Worm (Caenorhabditis elegans) whole organism, L1 larva: ENCODE data around the gene spat-2.
A peak's percentile ranks its signal among the peaks of the same experiment; 100 is the strongest.

ENCODE experiments used
- C04F5.9 ChIP-seq: sonication (generic microtip); optimal IDR thresholded peaks from 2 replicates; lab custom pipeline; 2016; ENCODE audit warnings: missing genetic modification characterization, missing compliant biosample characterization
- aly-2 ChIP-seq: fragments of 150-350 bp; optimal IDR thresholded peaks from 2 replicates; lab custom pipeline; 2014; ENCODE audit warnings: missing biosample characterization, missing genetic modification characterization
- ama-1 ChIP-seq: fragments of 150-350 bp; optimal IDR thresholded peaks from 2 replicates; lab custom pipeline; 2014
- blmp-1 ChIP-seq: fragments of 150-350 bp; optimal IDR thresholded peaks from 2 replicates; lab custom pipeline; 2014; ENCODE audit warnings: missing biosample characterization, missing genetic modification characterization
- ceh-63 ChIP-seq: fragments of 200-800 bp; sonication (Bioruptor generic); optimal IDR thresholded peaks from 2 replicates; lab custom pipeline; 2018; ENCODE audit warnings: mild to moderate bottlenecking, missing genetic modification characterization, missing compliant biosample characterization
- ceh-82 ChIP-seq, 3 experiments: fragments of 150-350 bp in 1 of 3; sonication (generic microtip) in 2 of 3; optimal IDR thresholded peaks; 2 replicates each; lab custom pipeline; 2014 to 2017; ENCODE audit warnings: missing biosample characterization in 3 of 3, missing genetic modification characterization in 3 of 3
- ceh-88 ChIP-seq: fragments of 200-800 bp; sonication (Bioruptor generic); IDR thresholded peaks from 2 replicates; pipeline ENCODE4 v1.3.6; 2022; ENCODE audit warnings: missing genetic modification characterization, missing compliant biosample characterization
- ceh-90 ChIP-seq: sonication (generic microtip); optimal IDR thresholded peaks from 2 replicates; lab custom pipeline; 2016; ENCODE audit warnings: missing genetic modification characterization, missing compliant biosample characterization
- efl-1 ChIP-seq, 4 experiments: fragments of 150-350 bp; optimal IDR thresholded peaks in 3 of 4; peaks in 1 of 4; 1 replicate in 1 of 4; 2 replicates in 3 of 4; lab custom pipeline; 2014; ENCODE audit warnings: missing biosample characterization in 2 of 4, missing genetic modification characterization in 2 of 4, missing genetic modification reagents in 2 of 4
- egl-13 ChIP-seq: sonication (generic microtip); optimal IDR thresholded peaks from 2 replicates; lab custom pipeline; 2016; ENCODE audit warnings: missing genotype, missing genetic modification reagents, missing genetic modification characterization, missing compliant biosample characterization
- fkh-10 ChIP-seq: sonication (generic microtip); optimal IDR thresholded peaks from 2 replicates; lab custom pipeline; 2017; ENCODE audit warnings: missing biosample characterization, missing genetic modification reagents, missing genetic modification characterization
- fkh-4 ChIP-seq: sonication (generic microtip); optimal IDR thresholded peaks from 2 replicates; lab custom pipeline; 2016; ENCODE audit warnings: missing compliant biosample characterization, missing genetic modification characterization, borderline replicate concordance
- hlh-17 ChIP-seq: fragments of 200-800 bp; sonication (Bioruptor generic); optimal IDR thresholded peaks from 2 replicates; lab custom pipeline; 2018; ENCODE audit warnings: missing genetic modification characterization, mild to moderate bottlenecking, missing compliant biosample characterization, moderate library complexity, borderline replicate concordance
- irx-1 ChIP-seq: sonication (generic microtip); optimal IDR thresholded peaks from 2 replicates; lab custom pipeline; 2016; ENCODE audit warnings: missing genetic modification characterization, missing compliant biosample characterization
- isw-1 ChIP-seq: fragments of 200-800 bp; sonication (Bioruptor generic); IDR thresholded peaks from 2 replicates; pipeline ENCODE4 v1.3.6; 2022; ENCODE audit warnings: missing genetic modification characterization, missing compliant biosample characterization
- jun-1 ChIP-seq: fragments of 150-350 bp; optimal IDR thresholded peaks from 2 replicates; lab custom pipeline; 2014; ENCODE audit warnings: missing biosample characterization, missing genetic modification reagents, missing genetic modification characterization
- lin-14 ChIP-seq: fragments of 200-800 bp; sonication (Bioruptor generic); optimal IDR thresholded peaks from 2 replicates; lab custom pipeline; 2018; ENCODE audit warnings: mild to moderate bottlenecking, missing genetic modification characterization, moderate library complexity, missing compliant biosample characterization
- lin-39 ChIP-seq: fragments of 150-350 bp; optimal IDR thresholded peaks from 2 replicates; lab custom pipeline; 2014; ENCODE audit warnings: missing biosample characterization, missing genetic modification reagents, missing genetic modification characterization
- lir-3 ChIP-seq: sonication (generic microtip); optimal IDR thresholded peaks from 2 replicates; lab custom pipeline; 2016; ENCODE audit warnings: mild to moderate bottlenecking, missing genetic modification characterization, moderate library complexity, missing compliant biosample characterization; ENCODE audit not compliant: poor library complexity
- mab-9 ChIP-seq: fragments of 200-800 bp; sonication (Bioruptor generic); IDR thresholded peaks from 2 replicates; pipeline ENCODE4 v1.3.6; 2022; ENCODE audit warnings: missing genetic modification reagents, missing genetic modification characterization, missing compliant biosample characterization
- mdl-1 ChIP-seq, 2 experiments: fragments of 150-350 bp; optimal IDR thresholded peaks; 2 replicates each; lab custom pipeline; 2014 to 2017; ENCODE audit warnings: missing biosample characterization in 2 of 2, missing genetic modification characterization in 2 of 2, inconsistent platforms in 1 of 2
- nhr-11 ChIP-seq: fragments of 150-350 bp; optimal IDR thresholded peaks from 2 replicates; lab custom pipeline; 2014; ENCODE audit warnings: missing biosample characterization, missing genetic modification characterization
- nhr-19 ChIP-seq: fragments of 200-800 bp; sonication (Bioruptor generic); conservative IDR thresholded peaks from 2 replicates; pipeline ENCODE4 v1.3.6; 2022; ENCODE audit warnings: missing genetic modification characterization, missing compliant biosample characterization
- nhr-20 ChIP-seq: sonication (generic microtip); optimal IDR thresholded peaks from 2 replicates; lab custom pipeline; 2016; ENCODE audit warnings: mild to moderate bottlenecking, missing genetic modification characterization, missing compliant biosample characterization
- nhr-237 ChIP-seq: fragments of 150-350 bp; optimal IDR thresholded peaks from 2 replicates; lab custom pipeline; 2014; ENCODE audit warnings: missing biosample characterization, missing genetic modification characterization
- nhr-28 ChIP-seq: fragments of 150-350 bp; optimal IDR thresholded peaks from 2 replicates; lab custom pipeline; 2014; ENCODE audit warnings: missing biosample characterization, missing genetic modification characterization
- nhr-47 ChIP-seq: sonication (generic microtip); optimal IDR thresholded peaks from 2 replicates; lab custom pipeline; 2016; ENCODE audit warnings: mild to moderate bottlenecking, missing genetic modification characterization, moderate library complexity, missing compliant biosample characterization
- nhr-90 ChIP-seq: sonication (generic microtip); optimal IDR thresholded peaks from 2 replicates; lab custom pipeline; 2016; ENCODE audit warnings: mild to moderate bottlenecking, missing genetic modification characterization, missing compliant biosample characterization; ENCODE audit not compliant: poor library complexity
- pqm-1 ChIP-seq: sonication (generic microtip); optimal IDR thresholded peaks from 3 replicates; lab custom pipeline; 2017; ENCODE audit warnings: missing biosample characterization, missing genetic modification characterization
- skn-1 ChIP-seq: fragments of 150-350 bp; optimal IDR thresholded peaks from 2 replicates; lab custom pipeline; 2014; ENCODE audit warnings: missing biosample characterization, missing genetic modification characterization
- snpc-4 ChIP-seq: fragments of 150-350 bp; optimal IDR thresholded peaks from 2 replicates; lab custom pipeline; 2014; ENCODE audit warnings: missing biosample characterization, missing genetic modification characterization
- snu-23 ChIP-seq: sonication (generic microtip); optimal IDR thresholded peaks from 2 replicates; lab custom pipeline; 2016; ENCODE audit warnings: missing genetic modification characterization, missing compliant biosample characterization
- sptf-1 ChIP-seq: fragments of 150-350 bp; optimal IDR thresholded peaks from 2 replicates; lab custom pipeline; 2014; ENCODE audit warnings: missing biosample characterization, missing genetic modification characterization
- sup-37 ChIP-seq: fragments of 200-800 bp; sonication (Bioruptor generic); optimal IDR thresholded peaks from 2 replicates; lab custom pipeline; 2018; ENCODE audit warnings: mild to moderate bottlenecking, missing genetic modification characterization, missing compliant biosample characterization
- swsn-7 ChIP-seq: sonication (generic microtip); optimal IDR thresholded peaks from 2 replicates; lab custom pipeline; 2016; ENCODE audit warnings: missing genetic modification characterization, missing compliant biosample characterization
- tbx-2 ChIP-seq: sonication (generic microtip); optimal IDR thresholded peaks from 2 replicates; lab custom pipeline; 2016; ENCODE audit warnings: missing genetic modification characterization, missing compliant biosample characterization
- tlp-1 ChIP-seq: fragments of 150-350 bp; optimal IDR thresholded peaks from 2 replicates; lab custom pipeline; 2014; ENCODE audit warnings: missing biosample characterization, missing genetic modification characterization
- unc-62 ChIP-seq: fragments of 150-350 bp; optimal IDR thresholded peaks from 2 replicates; lab custom pipeline; 2014; ENCODE audit warnings: missing biosample characterization, missing genetic modification reagents, missing genetic modification characterization
- unc-86 ChIP-seq: sonication (generic microtip); optimal IDR thresholded peaks from 2 replicates; lab custom pipeline; 2016; ENCODE audit warnings: missing genetic modification characterization, missing compliant biosample characterization
- vab-15 ChIP-seq: sonication (generic microtip); optimal IDR thresholded peaks from 2 replicates; lab custom pipeline; 2017; ENCODE audit warnings: missing genotype, mild to moderate bottlenecking, missing genetic modification characterization, missing compliant biosample characterization
- xbp-1 ChIP-seq: sonication (generic microtip); optimal IDR thresholded peaks from 2 replicates; lab custom pipeline; 2016; ENCODE audit warnings: missing genetic modification characterization, missing compliant biosample characterization
- zag-1 ChIP-seq: fragments of 150-350 bp; optimal IDR thresholded peaks from 2 replicates; lab custom pipeline; 2014; ENCODE audit warnings: missing biosample characterization, missing genetic modification characterization
- zip-4 ChIP-seq: fragments of 200-800 bp; sonication (Bioruptor generic); optimal IDR thresholded peaks from 2 replicates; lab custom pipeline; 2018; ENCODE audit warnings: mild to moderate bottlenecking, missing genetic modification characterization, moderate library complexity, missing compliant biosample characterization
- ztf-4 ChIP-seq: fragments of 150-350 bp; optimal IDR thresholded peaks from 2 replicates; lab custom pipeline; 2014; ENCODE audit warnings: missing biosample characterization, missing genetic modification characterization

spat-2 gene

DNA sequence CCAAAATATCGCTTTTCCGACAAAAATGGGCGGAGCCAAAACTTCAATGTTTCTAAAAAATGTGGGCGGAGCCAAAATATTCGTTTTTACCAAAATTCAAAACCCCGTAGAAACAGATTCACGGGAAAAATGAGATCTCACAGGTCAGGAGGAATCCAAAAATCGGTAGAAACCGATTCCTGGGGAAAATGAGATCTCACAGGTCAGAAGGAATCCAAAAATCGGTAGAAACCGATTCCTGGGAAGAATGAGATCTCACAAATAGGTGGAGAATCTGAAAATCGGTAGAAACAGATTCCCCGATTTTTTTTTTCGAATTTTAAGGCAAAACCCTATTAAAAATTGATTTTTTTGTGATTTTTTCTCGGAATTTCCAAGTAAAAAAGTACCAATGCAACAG, 56.7 kb downstream of the spat-2 start (continued):
- TF ChIP-seq fkh-10 (GFP tag; lab: Kevin White, UChicago), result no peak

DNA sequence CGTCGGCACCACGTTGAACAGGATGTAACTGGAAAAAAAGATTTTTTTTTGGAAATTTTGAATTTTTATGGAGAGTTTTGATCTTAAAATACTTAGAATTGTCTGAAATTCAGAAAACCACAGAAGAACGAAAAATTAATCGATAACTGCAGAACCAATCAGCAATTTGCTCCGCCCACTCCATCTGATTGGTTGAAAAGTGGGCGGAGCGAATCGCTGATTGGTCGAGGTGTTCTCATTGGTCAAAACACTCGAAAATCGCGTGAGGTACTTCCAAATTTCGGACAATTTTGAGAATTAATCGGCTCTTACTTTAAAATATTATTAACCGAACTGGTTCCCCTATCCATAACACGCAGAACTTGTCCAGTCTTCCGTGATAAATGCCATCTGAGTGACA, 58.9 kb downstream of the spat-2 start:
- TF ChIP-seq nhr-47 (tag; lab: Kevin White, UChicago), result no peak
- no peak for TF ChIP-seq lin-39 (tag; lab: Kevin White, UChicago)
- TF ChIP-seq efl-1 (optimal IDR thresholded peaks at IDR 0.05; lab: Kevin White, UChicago), result no peak
- peak in 1 of 2 experiments; percentile 2 for TF ChIP-seq efl-1 (GFP tag; optimal IDR thresholded peaks at IDR 0.05 in 1 of 2; lab: Kevin White, UChicago)
- TF ChIP-seq snpc-4, result no peak
- no peak for TF ChIP-seq unc-86
- TF ChIP-seq nhr-28 (tag; lab: Kevin White, UChicago), result no peak

DNA sequence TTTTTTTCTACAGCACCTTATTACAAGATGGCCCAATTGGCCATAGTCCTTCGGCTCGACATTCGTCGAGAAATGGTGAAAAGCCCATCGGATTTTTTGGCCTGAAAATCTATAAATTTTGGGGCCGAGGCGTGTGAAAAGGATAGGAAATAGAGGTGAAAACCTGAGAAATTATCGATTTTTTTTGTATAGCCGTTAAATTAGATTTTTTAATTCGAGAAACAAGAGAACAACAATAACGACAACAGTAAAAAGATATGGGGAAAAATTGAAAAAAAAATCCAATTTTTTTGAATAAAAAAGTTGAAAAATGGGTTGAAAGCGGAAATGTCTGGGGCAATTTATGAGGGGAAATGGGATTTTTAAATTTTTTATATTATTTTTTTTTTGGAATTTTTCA, 63.1 kb downstream of the spat-2 start, which contains the start of gene hmt-1:
Gene hmt-1 (minus strand): TSS at position 101 of the 400 bp plus-strand sequence.
- no peak for TF ChIP-seq lir-3 (tag; lab: Kevin White, UChicago)
- no peak for TF ChIP-seq swsn-7
- no peak for TF ChIP-seq sptf-1
- no peak for TF ChIP-seq unc-62 (GFP tag; lab: Kevin White, UChicago)
- no peak for TF ChIP-seq aly-2 (tag; lab: Kevin White, UChicago)
- TF ChIP-seq nhr-11 (tag; lab: Kevin White, UChicago), result no peak
- TF ChIP-seq nhr-90 (tag; lab: Kevin White, UChicago), result no peak
- TF ChIP-seq ztf-4, result no peak
- TF ChIP-seq sup-37 (GFP tag; lab: Kevin White, UChicago), result no peak
- TF ChIP-seq C04F5.9 (tag; lab: Kevin White, UChicago), result no peak
- TF ChIP-seq nhr-47 (tag; lab: Kevin White, UChicago), result no peak
- TF ChIP-seq ceh-90 (tag; lab: Kevin White, UChicago), result no peak
- no peak for TF ChIP-seq egl-13 (tag; lab: Kevin White, UChicago)
- TF ChIP-seq xbp-1 (tag; lab: Kevin White, UChicago), result no peak
- TF ChIP-seq pqm-1 (tag; lab: Kevin White, UChicago), result no peak
- TF ChIP-seq jun-1 (tag; lab: Kevin White, UChicago), result no peak

DNA sequence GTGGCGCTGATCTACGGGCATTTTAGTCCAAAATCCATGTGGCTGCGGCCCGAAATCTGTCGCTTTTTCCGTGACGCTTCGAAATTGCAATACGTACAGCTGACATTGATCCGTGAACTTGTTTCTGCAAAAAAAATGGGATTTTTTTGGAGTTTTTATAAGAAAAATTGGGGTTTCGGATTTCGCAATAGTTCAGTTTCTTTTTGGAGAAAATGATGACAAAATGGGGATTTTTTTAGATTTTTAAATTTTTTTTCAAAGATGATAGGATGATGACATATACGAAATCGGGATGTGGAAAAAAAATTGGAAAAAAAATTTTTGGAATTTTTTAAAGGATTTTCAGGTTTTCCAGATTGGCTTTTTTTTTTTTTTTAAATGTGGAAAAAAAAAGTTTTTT, 64.5 kb downstream of the spat-2 start:
- no peak for TF ChIP-seq ceh-82 (tag; optimal IDR thresholded peaks at IDR 0.05; lab: Kevin White, UChicago)
- TF ChIP-seq tlp-1 (tag; lab: Kevin White, UChicago), result no peak
- TF ChIP-seq zip-4, result peak; percentile 14
- TF ChIP-seq skn-1 (tag; lab: Kevin White, UChicago), result peak; percentile 66
- no peak for TF ChIP-seq nhr-11 (tag; lab: Kevin White, UChicago)
- TF ChIP-seq nhr-237 (tag; lab: Kevin White, UChicago), result no peak
- TF ChIP-seq ama-1 (lab: Kevin White, UChicago), result no peak
- no peak for TF ChIP-seq ceh-90 (tag; lab: Kevin White, UChicago)
- no peak for TF ChIP-seq C04F5.9 (tag; lab: Kevin White, UChicago)
- no peak for TF ChIP-seq hlh-17 (GFP tag; lab: Kevin White, UChicago)

DNA sequence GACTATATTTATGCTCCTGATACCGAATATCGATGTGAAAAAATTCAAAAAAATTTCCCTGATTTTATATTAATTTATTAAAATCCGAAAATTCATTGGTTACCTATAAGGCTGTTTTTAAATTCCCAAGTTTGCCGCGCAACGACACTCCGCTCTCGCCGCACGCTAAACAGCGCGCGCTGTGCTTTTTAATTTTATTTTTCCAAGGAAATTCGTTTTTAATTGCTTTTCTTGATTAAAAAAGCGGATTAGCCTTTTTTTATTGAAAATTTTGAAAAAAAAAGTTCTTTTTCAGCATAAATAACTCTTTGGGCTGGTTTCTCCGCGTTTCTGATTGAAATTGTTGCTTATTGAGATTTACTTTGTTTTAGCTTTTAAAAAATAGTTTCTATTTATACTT, 70.6 kb downstream of the spat-2 start:
- TF ChIP-seq ztf-4 (no peak), efl-1 (optimal IDR thresholded peaks at IDR 0.05; lab: Kevin White, UChicago) (peak in 1 of 2 experiments; percentile 72), efl-1 (GFP tag; optimal IDR thresholded peaks at IDR 0.05 in 1 of 2; lab: Kevin White, UChicago) (no peak)

DNA sequence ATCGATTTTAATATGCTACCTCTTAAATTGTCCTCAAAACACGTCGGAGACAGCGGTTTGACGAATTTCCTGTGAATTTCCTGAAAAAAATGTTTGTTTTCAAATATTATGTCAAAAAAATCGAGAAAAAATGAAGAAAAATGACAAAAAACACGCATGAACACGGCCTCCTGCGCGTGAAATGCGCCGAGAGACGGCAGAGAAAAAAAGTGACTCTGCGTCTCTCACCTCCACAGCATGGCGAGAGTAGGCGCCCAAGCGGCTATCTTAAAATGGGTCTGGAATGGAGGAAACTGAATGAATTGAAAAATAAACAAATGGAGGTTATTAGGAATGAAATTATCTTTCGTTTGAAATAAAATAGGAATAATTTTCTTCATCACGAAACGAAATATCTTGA, 74.0 kb downstream of the spat-2 start:
- TF ChIP-seq mab-9 (GFP tag; lab: Robert Waterston, UW), result peak; percentile 68
- TF ChIP-seq zag-1 (tag; lab: Kevin White, UChicago), result no peak
- TF ChIP-seq irx-1 (tag; lab: Kevin White, UChicago), result peak; percentile 78
- peak; percentile 77 for TF ChIP-seq swsn-7
- TF ChIP-seq lin-14 (GFP tag; lab: Kevin White, UChicago), result no peak
- peak in 1 of 2 experiments; percentile 20 for TF ChIP-seq mdl-1 (tag; optimal IDR thresholded peaks at IDR 0.05; lab: Kevin White, UChicago)
- TF ChIP-seq ceh-88, result 0 out of 2 replicates have a peak, but pooled peaks have one; percentile 17
- TF ChIP-seq nhr-19 (GFP tag; lab: Robert Waterston, UW), result peak; percentile 80; the same call in 1 of the 2 replicates
- TF ChIP-seq fkh-4 (tag; lab: Kevin White, UChicago), result peak; percentile 57
- peak; percentile 71 for TF ChIP-seq isw-1 (GFP tag; lab: Robert Waterston, UW)
- TF ChIP-seq blmp-1, result peak; percentile 33
- TF ChIP-seq ceh-63 (GFP tag; lab: Kevin White, UChicago), result no peak
- peak; percentile 84 for TF ChIP-seq tbx-2 (tag; lab: Kevin White, UChicago)
- peak; percentile 86 for TF ChIP-seq snu-23 (GFP tag; lab: Kevin White, UChicago)
- TF ChIP-seq sup-37 (GFP tag; lab: Kevin White, UChicago), result peak; percentile 34
- peak; percentile 69 for TF ChIP-seq nhr-20 (tag; lab: Kevin White, UChicago)
- TF ChIP-seq vab-15 (tag; lab: Kevin White, UChicago), result peak; percentile 82
